Worm (Caenorhabditis elegans): ENCODE measurements around the gene inx-10.

Gene inx-10

DNA sequence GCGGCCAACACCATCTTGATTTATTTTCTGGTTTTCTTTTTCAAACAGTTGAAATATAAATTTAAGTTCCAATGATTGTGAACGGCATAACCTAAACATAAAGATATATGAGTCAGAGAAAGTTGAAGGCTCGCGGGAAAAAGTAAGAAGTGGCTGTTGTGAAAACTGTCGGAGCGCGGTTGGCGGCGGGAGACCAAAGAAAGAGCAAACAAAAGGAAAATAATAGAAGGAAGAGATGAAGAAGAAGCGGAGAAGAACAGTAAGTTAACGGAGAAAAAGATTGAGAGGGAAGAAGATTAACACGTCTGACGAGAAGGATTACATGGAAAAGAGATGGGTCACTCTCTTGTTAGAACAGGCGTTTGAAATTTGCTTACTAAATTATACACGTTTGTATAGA is at the start of gene inx-10:
Gene inx-10 (minus strand): TSS at position 101 of the 400 bp plus-strand sequence.
- TF ChIP-seq M03D4.4 (tag; optimal IDR thresholded peaks at IDR 0.05): no peak
- no peak for TF ChIP-seq nhr-237 (tag; optimal IDR thresholded peaks at IDR 0.05)
- TF ChIP-seq ztf-11 (tag; optimal IDR thresholded peaks at IDR 0.05): no peak
- TF ChIP-seq zip-8 (tag; optimal IDR thresholded peaks at IDR 0.05): no peak
- no peak for TF ChIP-seq mls-2 (tag; optimal IDR thresholded peaks at IDR 0.05)
- TF ChIP-seq lin-13 (tag; optimal IDR thresholded peaks at IDR 0.05): no peak
- no peak for TF ChIP-seq pha-4 (tag; optimal IDR thresholded peaks at IDR 0.05)
- TF ChIP-seq elt-1 (tag; optimal IDR thresholded peaks at IDR 0.05; ENCODE audit: borderline replicate concordance, insufficient read depth): no peak
- no peak for TF ChIP-seq lin-32 (GFP tag; optimal IDR thresholded peaks at IDR 0.05)
- no peak for TF ChIP-seq snpc-4 (tag; optimal IDR thresholded peaks at IDR 0.05)
- no peak for TF ChIP-seq ceh-39 (tag; optimal IDR thresholded peaks at IDR 0.05)
- no peak for TF ChIP-seq sem-2 (GFP tag; optimal IDR thresholded peaks at IDR 0.05)
- no peak for TF ChIP-seq unc-39 (tag; optimal IDR thresholded peaks at IDR 0.05)
- no peak for TF ChIP-seq lsy-2 (tag; optimal IDR thresholded peaks at IDR 0.05)
- TF ChIP-seq mab-5 (tag; optimal IDR thresholded peaks at IDR 0.05): no peak
- no peak for TF ChIP-seq bed-3 (GFP tag; optimal IDR thresholded peaks at IDR 0.05)
- no peak for TF ChIP-seq unc-62 (GFP tag; optimal IDR thresholded peaks at IDR 0.05)
- TF ChIP-seq nhr-28 (tag; optimal IDR thresholded peaks at IDR 0.05): no peak

DNA sequence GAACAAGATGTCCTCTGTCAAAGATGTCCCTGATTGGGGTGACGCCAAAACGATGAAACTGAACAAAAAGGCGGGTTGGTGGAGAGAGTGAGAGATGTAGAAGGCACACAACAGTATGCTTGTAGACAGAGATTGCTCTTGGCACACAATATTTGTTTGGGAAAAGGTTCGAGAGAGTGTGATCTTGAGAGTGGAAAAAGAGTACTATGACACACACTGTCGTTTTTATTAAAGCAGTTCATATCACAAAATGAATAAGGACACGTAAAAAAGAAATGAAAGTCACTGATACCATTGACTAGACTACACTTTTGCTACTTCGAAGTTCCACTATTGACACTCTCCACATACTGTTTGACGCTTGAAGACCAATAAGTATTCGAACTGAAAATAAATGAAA is 48.2 kb upstream of the inx-10 start:
- TF ChIP-seq lin-13 (tag; optimal IDR thresholded peaks at IDR 0.05): no peak
- TF ChIP-seq unc-62 (GFP tag; optimal IDR thresholded peaks at IDR 0.05): no peak
- TF ChIP-seq ceh-39 (tag; optimal IDR thresholded peaks at IDR 0.05): no peak
- TF ChIP-seq lin-32 (GFP tag; optimal IDR thresholded peaks at IDR 0.05): no peak
- TF ChIP-seq hlh-1 (tag; optimal IDR thresholded peaks at IDR 0.05): no peak
- TF ChIP-seq nhr-237 (tag; optimal IDR thresholded peaks at IDR 0.05): no peak
- TF ChIP-seq elt-3 (tag; optimal IDR thresholded peaks at IDR 0.05): no peak
- TF ChIP-seq mab-5 (tag; optimal IDR thresholded peaks at IDR 0.05): no peak
- TF ChIP-seq mep-1 (tag; optimal IDR thresholded peaks at IDR 0.05): no peak
- TF ChIP-seq ceh-43 (GFP tag; optimal IDR thresholded peaks at IDR 0.05): no peak
- no peak for TF ChIP-seq bed-3 (GFP tag; optimal IDR thresholded peaks at IDR 0.05)
- no peak for TF ChIP-seq sem-2 (GFP tag; optimal IDR thresholded peaks at IDR 0.05)
- no peak for TF ChIP-seq pha-4 (tag; optimal IDR thresholded peaks at IDR 0.05)

DNA sequence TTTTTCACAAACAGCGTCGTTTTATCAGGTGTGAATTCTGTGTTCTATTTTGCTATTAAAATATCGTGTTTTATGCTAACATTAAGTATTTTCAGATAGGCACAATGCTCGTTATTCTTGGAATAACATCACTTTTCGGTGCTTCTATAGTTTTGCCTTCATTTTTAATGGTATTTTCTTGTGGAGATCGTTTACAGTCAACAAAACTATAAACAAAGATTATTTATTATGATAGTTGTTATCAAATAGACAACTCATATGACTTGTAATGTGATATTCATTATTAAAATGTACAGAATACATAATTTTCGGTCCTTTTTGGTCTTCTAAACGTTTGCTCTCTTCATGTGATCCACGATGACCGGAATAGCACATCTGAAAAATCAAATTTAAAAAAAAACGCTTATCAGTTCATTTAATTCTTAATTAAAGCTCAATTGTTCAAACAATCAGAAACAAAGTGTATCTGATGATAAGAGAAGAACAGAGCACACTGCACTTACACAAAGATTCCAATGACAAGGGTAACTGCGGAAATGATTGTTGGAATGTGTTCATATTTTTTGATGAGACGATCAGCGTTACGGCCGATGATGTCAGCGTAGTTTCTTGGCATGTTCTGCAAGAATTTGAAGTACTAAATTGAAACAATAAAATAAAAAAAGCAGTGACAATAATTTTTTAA is 46.9 kb upstream of the inx-10 start, which contains the start of gene F07C3.9:
Gene F07C3.9 (minus strand): TSS at position 635 of the 685 bp plus-strand sequence.
- TF ChIP-seq nhr-237 (tag; optimal IDR thresholded peaks at IDR 0.05) (no peak), nhr-28 (tag; optimal IDR thresholded peaks at IDR 0.05) (no peak), nhr-76 (tag; optimal IDR thresholded peaks at IDR 0.05) (no peak), sem-2 (GFP tag; optimal IDR thresholded peaks at IDR 0.05) (no peak), ceh-83 (GFP tag; optimal IDR thresholded peaks at IDR 0.05) (no peak), elt-3 (tag; optimal IDR thresholded peaks at IDR 0.05) (no peak), cnd-1 (tag; optimal IDR thresholded peaks at IDR 0.05) (no peak), ceh-43 (GFP tag; optimal IDR thresholded peaks at IDR 0.05) (no peak), unc-120 (tag; optimal IDR thresholded peaks at IDR 0.05; ENCODE audit: poor library complexity, severe bottlenecking) (no peak), nhr-12 (tag; optimal IDR thresholded peaks at IDR 0.05) (no peak), lsy-2 (tag; optimal IDR thresholded peaks at IDR 0.05) (no peak)

DNA sequence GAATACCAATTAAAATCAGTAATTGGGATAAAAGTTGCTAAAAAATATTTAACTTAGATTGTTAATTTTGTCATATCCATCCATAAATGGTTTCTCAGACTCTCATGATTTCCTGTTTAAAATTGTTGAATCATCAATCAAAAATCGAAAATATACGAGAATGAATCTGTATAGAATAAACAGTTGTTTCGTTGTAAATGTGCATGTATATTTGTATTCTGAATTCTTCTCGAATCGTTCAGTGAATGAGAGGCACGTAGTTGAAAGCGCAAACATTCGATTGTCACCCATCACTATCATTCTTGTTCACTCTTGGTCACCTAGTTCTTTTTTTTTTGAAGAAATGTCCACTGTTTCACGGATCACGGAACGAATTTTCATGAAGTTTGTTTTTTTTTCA is 42.7 kb upstream of the inx-10 start, which contains the start of gene ptd-2:
Gene ptd-2 (plus strand): TSS at position 301 of the 400 bp plus-strand sequence.
- TF ChIP-seq ceh-83 (GFP tag; optimal IDR thresholded peaks at IDR 0.05) (no peak), sptf-1 (tag; optimal IDR thresholded peaks at IDR 0.05) (no peak), unc-39 (tag; optimal IDR thresholded peaks at IDR 0.05) (no peak)

DNA sequence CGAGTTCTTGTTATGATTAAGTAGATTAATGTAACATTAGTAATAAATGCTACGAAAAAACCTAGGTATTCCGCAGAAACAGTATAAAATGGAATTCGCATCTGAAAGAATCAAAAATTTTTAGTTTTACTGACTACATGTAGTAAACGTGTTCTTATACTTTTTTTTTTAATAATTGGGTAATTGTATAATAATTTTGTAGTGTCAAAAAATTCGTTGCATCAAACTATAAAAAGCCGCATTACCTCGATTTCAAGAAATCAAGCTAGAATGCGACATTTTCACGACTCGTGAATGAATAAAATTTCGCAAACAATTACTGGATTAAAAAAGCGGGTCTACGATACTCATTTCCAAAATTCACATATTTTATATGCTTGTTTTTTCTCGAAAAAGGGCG is 41.9 kb upstream of the inx-10 start, which contains the start of gene str-94:
Gene str-94 (minus strand): TSS at position 101 of the 400 bp plus-strand sequence.
- TF ChIP-seq lin-32 (GFP tag; optimal IDR thresholded peaks at IDR 0.05): no peak
- no peak for TF ChIP-seq lin-13 (tag; optimal IDR thresholded peaks at IDR 0.05)
- TF ChIP-seq blmp-1 (tag; optimal IDR thresholded peaks at IDR 0.05): no peak
- no peak for TF ChIP-seq mls-2 (tag; optimal IDR thresholded peaks at IDR 0.05)
- TF ChIP-seq bed-3 (GFP tag; optimal IDR thresholded peaks at IDR 0.05): no peak
- TF ChIP-seq pha-4 (tag; optimal IDR thresholded peaks at IDR 0.05): no peak
- no peak for TF ChIP-seq ceh-43 (GFP tag; optimal IDR thresholded peaks at IDR 0.05)
- no peak for TF ChIP-seq elt-3 (tag; optimal IDR thresholded peaks at IDR 0.05)
- no peak for TF ChIP-seq ceh-39 (tag; optimal IDR thresholded peaks at IDR 0.05)
- TF ChIP-seq nhr-28 (tag; optimal IDR thresholded peaks at IDR 0.05): no peak
- no peak for TF ChIP-seq nhr-237 (tag; optimal IDR thresholded peaks at IDR 0.05)
- TF ChIP-seq unc-62 (GFP tag; optimal IDR thresholded peaks at IDR 0.05): no peak
- no peak for TF ChIP-seq sptf-1 (tag; optimal IDR thresholded peaks at IDR 0.05)
- no peak for TF ChIP-seq ztf-11 (tag; optimal IDR thresholded peaks at IDR 0.05)
- TF ChIP-seq drap-1 (GFP tag; optimal IDR thresholded peaks at IDR 0.05): no peak
- no peak for TF ChIP-seq sem-2 (GFP tag; optimal IDR thresholded peaks at IDR 0.05)
- no peak for TF ChIP-seq nhr-2 (tag; optimal IDR thresholded peaks at IDR 0.05)
- TF ChIP-seq mab-5 (tag; optimal IDR thresholded peaks at IDR 0.05): no peak

Measured in whole organism, mixed stage, embryonic.